Fruit fly (Drosophila melanogaster) whole organism, embryonic: ENCODE results near the gene CG4757.

ENCODE experiments used
- Adf1 ChIP-seq: fragments of 200-800 bp; sonication (Bioruptor generic); IDR thresholded peaks from 2 replicates; pipeline ENCODE4 v1.3.6; 2022; ENCODE audit warnings: missing biosample characterization, missing genetic modification characterization
- Atf3 ChIP-seq: fragments of 200-800 bp; sonication (Bioruptor generic); optimal IDR thresholded peaks from 3 replicates; lab custom pipeline; 2016; ENCODE audit warnings: missing biosample characterization, missing genetic modification characterization
- B-H1 ChIP-seq: fragments of 200-800 bp; sonication (Bioruptor generic); IDR thresholded peaks from 3 replicates; pipeline ENCODE4 v1.3.6; 2022; ENCODE audit warnings: missing biosample characterization, missing genetic modification characterization
- Blimp-1 ChIP-seq: fragments of 200-800 bp; sonication (Bioruptor generic); optimal IDR thresholded peaks from 3 replicates; lab custom pipeline; 2018; ENCODE audit warnings: missing biosample characterization, missing genetic modification characterization, mild to moderate bottlenecking, moderate library complexity, missing genetic modification reagents
- BtbVII ChIP-seq: fragments of 200-800 bp; sonication (Bioruptor generic); optimal IDR thresholded peaks from 3 replicates; lab custom pipeline; 2017; ENCODE audit warnings: missing biosample characterization, mild to moderate bottlenecking, missing genetic modification characterization
- CG12104 ChIP-seq: fragments of 200-800 bp; sonication (Bioruptor generic); optimal IDR thresholded peaks from 3 replicates; lab custom pipeline; 2016; ENCODE audit warnings: missing biosample characterization, missing genetic modification characterization
- CG12219 ChIP-seq: fragments of 200-800 bp; sonication (Bioruptor generic); optimal IDR thresholded peaks from 3 replicates; lab custom pipeline; 2018; ENCODE audit warnings: missing biosample characterization, mild to moderate bottlenecking, missing genetic modification characterization
- CG14050 ChIP-seq: fragments of 200-800 bp; sonication (Bioruptor generic); IDR thresholded peaks from 3 replicates; pipeline ENCODE4 v1.3.6; 2022; ENCODE audit warnings: missing biosample characterization, missing genetic modification characterization
- CG14965 ChIP-seq: fragments of 200-800 bp; sonication (Bioruptor generic); optimal IDR thresholded peaks from 2 replicates; lab custom pipeline; 2016; ENCODE audit warnings: missing biosample characterization, missing genetic modification characterization, borderline replicate concordance
- CG1603 ChIP-seq: fragments of 200-800 bp; sonication (Bioruptor generic); optimal IDR thresholded peaks from 2 replicates; lab custom pipeline; 2019; ENCODE audit warnings: missing biosample characterization, mild to moderate bottlenecking, missing genetic modification characterization, moderate library complexity
- CG17568 ChIP-seq: fragments of 200-800 bp; sonication (Bioruptor generic); optimal IDR thresholded peaks from 2 replicates; lab custom pipeline; 2018; ENCODE audit warnings: missing biosample characterization, mild to moderate bottlenecking, missing genetic modification characterization, moderate library complexity
- CG17912 ChIP-seq: fragments of 200-800 bp; sonication (Bioruptor generic); optimal IDR thresholded peaks from 2 replicates; lab custom pipeline; 2018; ENCODE audit warnings: missing biosample characterization, mild to moderate bottlenecking, missing genetic modification characterization
- CG18599 ChIP-seq: fragments of 200-800 bp; sonication (Bioruptor generic); optimal IDR thresholded peaks from 3 replicates; lab custom pipeline; 2017; ENCODE audit warnings: missing biosample characterization, missing genetic modification characterization, mild to moderate bottlenecking, moderate library complexity, missing genetic modification reagents
- CG2678 ChIP-seq: fragments of 200-800 bp; sonication (Bioruptor generic); optimal IDR thresholded peaks from 3 replicates; lab custom pipeline; 2019; ENCODE audit warnings: missing biosample characterization, mild to moderate bottlenecking, missing genetic modification characterization, moderate library complexity
- CG31441 ChIP-seq: fragments of 200-800 bp; sonication (Bioruptor generic); IDR thresholded peaks from 2 replicates; pipeline ENCODE4 v1.3.6; 2022; ENCODE audit warnings: missing biosample characterization, missing genetic modification characterization
- CG4282 ChIP-seq: fragments of 200-800 bp; sonication (Bioruptor generic); optimal IDR thresholded peaks from 2 replicates; lab custom pipeline; 2016; ENCODE audit warnings: missing biosample characterization, missing genetic modification characterization
- CG43689 ChIP-seq: fragments of 200-800 bp; sonication (Bioruptor generic); IDR thresholded peaks from 2 replicates; pipeline ENCODE4 v1.3.6; 2022; ENCODE audit warnings: missing biosample characterization, missing genetic modification characterization
- CG5180 ChIP-seq: fragments of 200-800 bp; sonication (Bioruptor generic); optimal IDR thresholded peaks from 3 replicates; lab custom pipeline; 2017; ENCODE audit warnings: missing biosample characterization, missing genetic modification characterization, mild to moderate bottlenecking, moderate library complexity, missing genetic modification reagents
- CG7745 ChIP-seq: fragments of 200-800 bp; sonication (Bioruptor generic); optimal IDR thresholded peaks from 2 replicates; lab custom pipeline; 2018; ENCODE audit warnings: missing biosample characterization, mild to moderate bottlenecking, missing genetic modification characterization, moderate library complexity
- CG7786 ChIP-seq: fragments of 200-800 bp; sonication (Bioruptor generic); optimal IDR thresholded peaks from 2 replicates; lab custom pipeline; 2016; ENCODE audit warnings: missing biosample characterization, missing genetic modification characterization
- CG8290 ChIP-seq, 3 experiments: fragments of 200-800 bp; sonication (Bioruptor generic); optimal IDR thresholded peaks; 2 replicates each; lab custom pipeline; 2016 to 2019; ENCODE audit warnings: missing biosample characterization in 3 of 3, missing genetic modification characterization in 3 of 3, mild to moderate bottlenecking in 2 of 3, moderate library complexity in 1 of 3
- CG9609 ChIP-seq: fragments of 200-800 bp; sonication (Bioruptor generic); optimal IDR thresholded peaks from 3 replicates; lab custom pipeline; 2016; ENCODE audit warnings: missing biosample characterization, missing genetic modification characterization
- CrebB ChIP-seq: fragments of 200-800 bp; sonication (Bioruptor generic); optimal IDR thresholded peaks from 3 replicates; lab custom pipeline; 2018; ENCODE audit warnings: missing biosample characterization, mild to moderate bottlenecking, missing genetic modification characterization
- Dek ChIP-seq: fragments of 200-800 bp; sonication (Bioruptor generic); optimal IDR thresholded peaks from 3 replicates; lab custom pipeline; 2019; ENCODE audit warnings: missing biosample characterization, mild to moderate bottlenecking, missing genetic modification characterization, moderate library complexity
- ERR ChIP-seq: fragments of 200-800 bp; sonication (Bioruptor generic); optimal IDR thresholded peaks from 2 replicates; lab custom pipeline; 2016; ENCODE audit warnings: missing biosample characterization, missing genetic modification characterization
- Elba2 ChIP-seq: fragments of 200-800 bp; sonication (Bioruptor generic); optimal IDR thresholded peaks from 3 replicates; lab custom pipeline; 2016; ENCODE audit warnings: missing biosample characterization, missing genetic modification characterization
- HLH4C ChIP-seq: fragments of 200-800 bp; sonication (Bioruptor generic); IDR thresholded peaks from 3 replicates; pipeline ENCODE4 v1.3.6; 2022; ENCODE audit warnings: missing biosample characterization, missing genetic modification characterization; ENCODE audit not compliant: partially characterized antibody
- Hr51 ChIP-seq, 2 experiments: fragments of 200-800 bp; sonication (Bioruptor generic); optimal IDR thresholded peaks; 2 replicates in 1 of 2; 3 replicates in 1 of 2; lab custom pipeline; 2016 to 2018; ENCODE audit warnings: missing biosample characterization in 2 of 2, missing genetic modification characterization in 2 of 2, mild to moderate bottlenecking in 1 of 2, moderate library complexity in 1 of 2
- Med ChIP-seq: fragments of 200-800 bp; sonication (Bioruptor generic); peaks from one replicate; lab custom pipeline; 2016; ENCODE audit warnings: missing biosample characterization, missing genetic modification characterization, mild to moderate bottlenecking, inconsistent platforms, moderate library complexity
- NFAT ChIP-seq: fragments of 200-800 bp; sonication (Bioruptor generic); IDR thresholded peaks from 2 replicates; pipeline ENCODE4 v1.3.6; 2022; ENCODE audit warnings: missing biosample characterization, missing genetic modification characterization
- Oli ChIP-seq: fragments of 200-800 bp; sonication (Bioruptor generic); optimal IDR thresholded peaks from 2 replicates; lab custom pipeline; 2018; ENCODE audit warnings: missing biosample characterization, mild to moderate bottlenecking, missing genetic modification characterization, moderate library complexity
- Ravus ChIP-seq: fragments of 200-800 bp; sonication (Bioruptor generic); IDR thresholded peaks from 2 replicates; pipeline ENCODE4 v1.3.6; 2022; ENCODE audit warnings: missing biosample characterization, missing genetic modification characterization
- Rfx ChIP-seq: fragments of 200-800 bp; sonication (Bioruptor generic); IDR thresholded peaks from 2 replicates; pipeline ENCODE4 v1.3.6; 2022; ENCODE audit warnings: missing biosample characterization, missing genetic modification characterization
- Trl ChIP-seq, 3 experiments: fragments of >200 bp in 2 of 3; fragments of 200-800 bp in 1 of 3; sonication (Bioruptor generic) in 1 of 3; optimal IDR thresholded peaks; 2 replicates in 1 of 3; 3 replicates in 2 of 3; lab custom pipeline; 2016 to 2017; ENCODE audit warnings: missing biosample characterization in 1 of 3, missing genetic modification characterization in 1 of 3
- Vsx1 ChIP-seq: fragments of 200-800 bp; sonication (Bioruptor generic); optimal IDR thresholded peaks from 2 replicates; lab custom pipeline; 2017; ENCODE audit warnings: missing biosample characterization, mild to moderate bottlenecking, missing genetic modification characterization, missing genetic modification reagents
- al ChIP-seq: fragments of 200-800 bp; sonication (Bioruptor generic); IDR thresholded peaks from 2 replicates; pipeline ENCODE4 v1.3.6; 2022; ENCODE audit warnings: missing biosample characterization, missing genetic modification characterization
- ato ChIP-seq: fragments of 200-800 bp; sonication (Bioruptor generic); IDR thresholded peaks from 2 replicates; pipeline ENCODE4 v1.3.6; 2022; ENCODE audit warnings: missing biosample characterization, missing genetic modification characterization; ENCODE audit not compliant: partially characterized antibody
- bcd ChIP-seq: fragments of 200-800 bp; sonication (Bioruptor generic); optimal IDR thresholded peaks from 2 replicates; lab custom pipeline; 2017; ENCODE audit warnings: missing biosample characterization, mild to moderate bottlenecking, missing genetic modification characterization
- ci ChIP-seq: fragments of 200-800 bp; sonication (Bioruptor generic); IDR thresholded peaks from 3 replicates; pipeline ENCODE4 v1.3.6; 2022; ENCODE audit warnings: missing biosample characterization, missing genetic modification characterization
- dysf ChIP-seq: fragments of 200-800 bp; sonication (Bioruptor generic); IDR thresholded peaks from 3 replicates; pipeline ENCODE4 v1.3.6; 2022; ENCODE audit warnings: missing biosample characterization, missing genetic modification characterization
- exex ChIP-seq: fragments of 200-800 bp; sonication (Bioruptor generic); optimal IDR thresholded peaks from 4 replicates; lab custom pipeline; 2018; ENCODE audit warnings: missing biosample characterization, mild to moderate bottlenecking, missing genetic modification characterization, moderate library complexity
- gce ChIP-seq: fragments of 200-800 bp; sonication (Bioruptor generic); IDR thresholded peaks from 3 replicates; pipeline ENCODE4 v1.3.6; 2022; ENCODE audit warnings: missing biosample characterization, missing genetic modification characterization
- grn ChIP-seq: fragments of 200-800 bp; sonication (Bioruptor generic); optimal IDR thresholded peaks from 3 replicates; lab custom pipeline; 2017; ENCODE audit warnings: missing biosample characterization, missing genetic modification characterization
- inv ChIP-seq: fragments of 200-800 bp; sonication (Bioruptor generic); IDR thresholded peaks from 2 replicates; pipeline ENCODE4 v1.3.6; 2022; ENCODE audit warnings: missing biosample characterization, missing genetic modification characterization; ENCODE audit not compliant: partially characterized antibody
- kah ChIP-seq: fragments of 200-800 bp; sonication (Bioruptor generic); optimal IDR thresholded peaks from 2 replicates; lab custom pipeline; 2018; ENCODE audit warnings: missing biosample characterization, mild to moderate bottlenecking, missing genetic modification characterization
- lmd ChIP-seq: fragments of 200-800 bp; sonication (Bioruptor generic); IDR thresholded peaks from 2 replicates; pipeline ENCODE4 v1.3.6; 2022; ENCODE audit warnings: missing biosample characterization, missing genetic modification characterization
- nerfin-1 ChIP-seq: fragments of 200-800 bp; sonication (Bioruptor generic); optimal IDR thresholded peaks from 3 replicates; lab custom pipeline; 2019; ENCODE audit warnings: missing biosample characterization, mild to moderate bottlenecking, missing genetic modification characterization, moderate library complexity
- onecut ChIP-seq: fragments of 200-800 bp; sonication (Bioruptor generic); IDR thresholded peaks from 2 replicates; pipeline ENCODE4 v1.3.6; 2022; ENCODE audit warnings: missing biosample characterization, missing genetic modification characterization
- sima ChIP-seq: fragments of 200-800 bp; sonication (Bioruptor generic); optimal IDR thresholded peaks from 2 replicates; lab custom pipeline; 2016; ENCODE audit warnings: missing biosample characterization, missing genetic modification characterization
- tap ChIP-seq: fragments of 200-800 bp; optimal IDR thresholded peaks from 3 replicates; lab custom pipeline; 2019; ENCODE audit warnings: missing biosample characterization, mild to moderate bottlenecking, missing genetic modification characterization, moderate library complexity

CG4757 gene

dm6 chr3R:11173169-11173506, 12.1 kb downstream of the CG4757 start:
- TF ChIP-seq CG4282 (GFP tag; lab: Kevin White, UChicago), result no peak
- TF ChIP-seq al, result no peak
- TF ChIP-seq kah (GFP tag; lab: Kevin White, UChicago), result no peak
- no peak for TF ChIP-seq CG7786 (GFP tag; lab: Kevin White, UChicago)
- TF ChIP-seq gce (GFP tag; lab: Robert Waterston, UW), result no peak
- peak; percentile 29 for TF ChIP-seq CG17568 (GFP tag; lab: Kevin White, UChicago)
- no peak for TF ChIP-seq Rfx (GFP tag; lab: Robert Waterston, UW)
- no peak for TF ChIP-seq Dek (tag; lab: Kevin White, UChicago)
- TF ChIP-seq ci (GFP tag; lab: Robert Waterston, UW), result no peak
- TF ChIP-seq CG12104 (GFP tag; lab: Kevin White, UChicago), result no peak
- no peak for TF ChIP-seq CG14050 (GFP tag; lab: Robert Waterston, UW)
- no peak for TF ChIP-seq HLH4C (GFP tag; lab: Robert Waterston, UW)
- no peak for TF ChIP-seq B-H1 (GFP tag; lab: Robert Waterston, UW)
- no peak for TF ChIP-seq Med (GFP tag; lab: Kevin White, UChicago)
- peak; percentile 46 for TF ChIP-seq CG2678 (tag; lab: Kevin White, UChicago)
- no peak for TF ChIP-seq lmd (GFP tag; lab: Robert Waterston, UW)
- TF ChIP-seq ERR (GFP tag; lab: Kevin White, UChicago), result no peak
- peak in 1 of 2 experiments; percentile 23 for TF ChIP-seq Trl (optimal IDR thresholded peaks at IDR 0.05; lab: Kevin White, UChicago)
- no peak for TF ChIP-seq Trl (GFP tag; optimal IDR thresholded peaks at IDR 0.05; lab: Kevin White, UChicago)
- no peak for TF ChIP-seq CG8290 (GFP tag; optimal IDR thresholded peaks at IDR 0.05; lab: Kevin White, UChicago)
- no peak for TF ChIP-seq CG8290 (tag; optimal IDR thresholded peaks at IDR 0.05; lab: Kevin White, UChicago)
- TF ChIP-seq grn (GFP tag; lab: Kevin White, UChicago), result peak; percentile 29
- TF ChIP-seq Ravus, result no peak
- TF ChIP-seq inv, result no peak
- no peak for TF ChIP-seq dysf
- no peak for TF ChIP-seq bcd (GFP tag; lab: Kevin White, UChicago)
- TF ChIP-seq Blimp-1 (GFP tag; lab: Kevin White, UChicago), result no peak
- no peak for TF ChIP-seq CG7745 (tag; lab: Kevin White, UChicago)
- TF ChIP-seq CrebB (tag; lab: Kevin White, UChicago), result peak; percentile 9
- no peak for TF ChIP-seq Adf1 (GFP tag; lab: Robert Waterston, UW)
- TF ChIP-seq Hr51 (GFP tag; optimal IDR thresholded peaks at IDR 0.05; lab: Kevin White, UChicago), result peak in 1 of 2 experiments; percentile 43
- no peak for TF ChIP-seq CG31441 (GFP tag; lab: Robert Waterston, UW)
- no peak for TF ChIP-seq CG17912 (GFP tag; lab: Kevin White, UChicago)
- TF ChIP-seq CG18599 (GFP tag; lab: Kevin White, UChicago), result peak; percentile 29
- peak; percentile 72 for TF ChIP-seq Vsx1
- peak; percentile 10 for TF ChIP-seq tap (tag; lab: Kevin White, UChicago)
- no peak for TF ChIP-seq NFAT (GFP tag; lab: Robert Waterston, UW)
- no peak for TF ChIP-seq Atf3 (GFP tag; lab: Kevin White, UChicago)
- no peak for TF ChIP-seq Oli (tag; lab: Kevin White, UChicago)
- no peak for TF ChIP-seq Elba2 (GFP tag; lab: Kevin White, UChicago)
- TF ChIP-seq nerfin-1, result no peak
- no peak for TF ChIP-seq ato
- peak; percentile 98 for TF ChIP-seq exex (tag; lab: Kevin White, UChicago)
- TF ChIP-seq CG43689 (GFP tag; lab: Robert Waterston, UW), result no peak
- TF ChIP-seq CG1603 (tag; lab: Kevin White, UChicago), result no peak
- no peak for TF ChIP-seq sima (GFP tag; lab: Kevin White, UChicago)
- no peak for TF ChIP-seq CG5180 (GFP tag; lab: Kevin White, UChicago)
- TF ChIP-seq CG14965, result no peak
- no peak for TF ChIP-seq BtbVII (GFP tag; lab: Kevin White, UChicago)
- no peak for TF ChIP-seq CG12219
- no peak for TF ChIP-seq onecut (GFP tag; lab: Robert Waterston, UW)
- no peak for TF ChIP-seq CG9609 (GFP tag; lab: Kevin White, UChicago)
